Fruit fly (Drosophila melanogaster): ENCODE results near the gene pigeon.

pigeon gene

DNA sequence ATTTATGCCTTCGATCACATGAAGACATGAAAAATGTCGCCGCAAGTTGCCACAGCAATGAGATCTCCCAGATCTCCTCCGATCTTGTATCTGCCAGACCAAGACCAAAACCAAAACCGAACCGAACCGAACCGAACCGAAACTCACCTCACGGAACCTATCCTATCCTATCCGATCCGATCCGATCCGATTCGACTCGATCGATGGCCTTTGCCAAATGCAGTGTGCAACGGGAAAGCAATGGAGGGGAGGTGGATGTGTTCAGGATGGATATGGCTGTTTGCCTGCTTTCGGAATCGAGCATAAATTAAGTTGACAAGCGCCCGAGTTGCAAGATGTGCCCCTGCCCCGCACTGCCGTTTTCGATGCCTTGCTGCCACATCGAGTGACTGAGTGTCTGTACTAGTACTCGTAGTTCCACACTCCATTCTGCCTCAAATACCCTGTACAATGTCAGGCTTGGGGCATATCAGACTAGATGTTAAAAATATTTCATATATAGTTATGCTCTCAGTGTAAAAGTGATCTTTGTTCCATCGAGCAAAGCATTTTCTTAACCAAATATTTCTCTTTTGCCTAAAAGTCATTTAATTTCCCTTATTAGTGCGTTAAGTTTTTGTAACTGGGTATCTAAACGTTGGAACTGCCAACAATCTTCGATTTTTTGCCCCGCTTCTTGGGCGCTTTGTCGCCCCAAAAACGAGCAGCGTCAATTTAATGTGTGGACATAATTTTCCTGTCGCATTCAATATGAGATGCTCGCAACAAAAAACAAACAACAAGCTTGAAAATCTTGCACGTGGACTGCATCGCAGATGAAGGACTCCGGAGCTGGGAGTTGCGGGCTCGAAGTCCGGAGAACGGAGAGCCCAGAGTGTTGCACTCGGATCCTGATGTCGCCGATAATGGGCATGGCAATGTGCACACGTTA is 40.4 kb downstream of the pigeon start (continued):
- TF ChIP-seq tll (GFP tag; optimal IDR thresholded peaks at IDR 0.05): no peak
- peak; percentile 68 for TF ChIP-seq CG31388 (GFP tag; optimal IDR thresholded peaks at IDR 0.05)
- no peak for TF ChIP-seq Bgb (GFP tag; IDR thresholded peaks at IDR 0.05; ENCODE audit: partially characterized antibody)
- TF ChIP-seq twi (tag; optimal IDR thresholded peaks at IDR 0.05): peak; percentile 67
- peak; percentile 82 for TF ChIP-seq Hsf (GFP tag; optimal IDR thresholded peaks at IDR 0.05)
- peak; percentile 71 for TF ChIP-seq slou (GFP tag; optimal IDR thresholded peaks at IDR 0.05)
- TF ChIP-seq Drgx (GFP tag; IDR thresholded peaks at IDR 0.05): peak; percentile 92
- peak; percentile 3 for TF ChIP-seq CG7745 (tag; optimal IDR thresholded peaks at IDR 0.05)
- no peak for TF ChIP-seq Hr78 (GFP tag; optimal IDR thresholded peaks at IDR 0.05)
- peak; percentile 38 for TF ChIP-seq CG10147 (GFP tag; optimal IDR thresholded peaks at IDR 0.05)
- TF ChIP-seq CG10209 (GFP tag; optimal IDR thresholded peaks at IDR 0.05): peak; percentile 77
- TF ChIP-seq CG12769 (tag; optimal IDR thresholded peaks at IDR 0.05): peak; percentile 53
- TF ChIP-seq CG9817 (tag; optimal IDR thresholded peaks at IDR 0.05): no peak
- TF ChIP-seq caup (GFP tag; optimal IDR thresholded peaks at IDR 0.05; ENCODE audit: severe bottlenecking): peak; percentile 39
- TF ChIP-seq pho (GFP tag; optimal IDR thresholded peaks at IDR 0.05): peak; percentile 15
- peak; percentile 82 for TF ChIP-seq ATbp (GFP tag; optimal IDR thresholded peaks at IDR 0.05)
- peak; percentile 47 for TF ChIP-seq lbe (GFP tag; optimal IDR thresholded peaks at IDR 0.05)
- TF ChIP-seq Sox100B (GFP tag; optimal IDR thresholded peaks at IDR 0.05): peak; percentile 60
- peak; percentile 77 for TF ChIP-seq CG10267 (tag; optimal IDR thresholded peaks at IDR 0.05)
- no peak for TF ChIP-seq Trl (optimal IDR thresholded peaks at IDR 0.05)
- TF ChIP-seq Trl (GFP tag; optimal IDR thresholded peaks at IDR 0.05): peak; percentile 80
- TF ChIP-seq CG12391 (tag; optimal IDR thresholded peaks at IDR 0.05): peak; percentile 86
- TF ChIP-seq CG7928 (GFP tag; optimal IDR thresholded peaks at IDR 0.05): no peak
- peak; percentile 79 for TF ChIP-seq CG8944 (GFP tag; optimal IDR thresholded peaks at IDR 0.05)
- no peak for TF ChIP-seq sc (optimal IDR thresholded peaks at IDR 0.05)
- peak; percentile 84 for TF ChIP-seq sc (GFP tag; optimal IDR thresholded peaks at IDR 0.05)
- TF ChIP-seq ems (GFP tag; optimal IDR thresholded peaks at IDR 0.05): peak; percentile 61
- TF ChIP-seq tx (GFP tag; optimal IDR thresholded peaks at IDR 0.05): peak; percentile 61
- TF ChIP-seq Lpt (GFP tag; optimal IDR thresholded peaks at IDR 0.05): no peak
- peak; percentile 47 for TF ChIP-seq CG9876 (GFP tag; optimal IDR thresholded peaks at IDR 0.05)
- TF ChIP-seq CG8359 (GFP tag; optimal IDR thresholded peaks at IDR 0.05; ENCODE audit: borderline replicate concordance): peak; percentile 52
- TF ChIP-seq Dek (tag; optimal IDR thresholded peaks at IDR 0.05): peak; percentile 1
- TF ChIP-seq CG33213 (GFP tag; optimal IDR thresholded peaks at IDR 0.05): peak; percentile 66
- no peak for TF ChIP-seq Tbp (GFP tag; optimal IDR thresholded peaks at IDR 0.05)
- peak; percentile 77 for TF ChIP-seq sens-2 (GFP tag; IDR thresholded peaks at IDR 0.05)
- TF ChIP-seq CG30431 (GFP tag; optimal IDR thresholded peaks at IDR 0.05): peak; percentile 81
- no peak for TF ChIP-seq da (GFP tag; optimal IDR thresholded peaks at IDR 0.05)
- peak; percentile 83 for TF ChIP-seq Blimp-1 (GFP tag; optimal IDR thresholded peaks at IDR 0.05)
- peak; percentile 84 for TF ChIP-seq CG4424 (GFP tag; optimal IDR thresholded peaks at IDR 0.05)
- TF ChIP-seq scrt (GFP tag; optimal IDR thresholded peaks at IDR 0.05): no peak
- TF ChIP-seq kah (GFP tag; optimal IDR thresholded peaks at IDR 0.05): no peak
- peak; percentile 20 for TF ChIP-seq Jarid2 (GFP tag; optimal IDR thresholded peaks at IDR 0.05)
- peak; percentile 70 for TF ChIP-seq ap (GFP tag; IDR thresholded peaks at IDR 0.05)
- TF ChIP-seq z (GFP tag; IDR thresholded peaks at IDR 0.05): peak; percentile 68; the same call in 1 of the 3 replicates
- peak; percentile 84 for TF ChIP-seq CG8924 (tag; optimal IDR thresholded peaks at IDR 0.05)
- peak; percentile 74 for TF ChIP-seq zen (tag; optimal IDR thresholded peaks at IDR 0.05)
- TF ChIP-seq YL-1 (GFP tag; optimal IDR thresholded peaks at IDR 0.05): no peak
- TF ChIP-seq Pdp1 (GFP tag; optimal IDR thresholded peaks at IDR 0.05): peak; percentile 77 to 84
